Fruit fly (Drosophila melanogaster) whole organism, embryonic: ENCODE results near the gene ThrRS.
A peak's percentile ranks its signal among the peaks of the same experiment; 100 is the strongest.

Experiments
- Antp ChIP-seq: fragments of 200-800 bp; sonication (Bioruptor generic); optimal IDR thresholded peaks from 3 replicates; lab custom pipeline; 2016; ENCODE audit warnings: missing biosample characterization, missing genetic modification characterization
- Asciz ChIP-seq: fragments of 200-800 bp; sonication (Bioruptor generic); optimal IDR thresholded peaks from 2 replicates; lab custom pipeline; 2017; ENCODE audit warnings: missing biosample characterization, mild to moderate bottlenecking, missing genetic modification characterization, missing genetic modification reagents
- Awh ChIP-seq: fragments of 200-800 bp; sonication (Bioruptor generic); IDR thresholded peaks from 2 replicates; pipeline ENCODE4, ENCODE4 v1.3.6; 2022; ENCODE audit warnings: missing biosample characterization, missing genetic modification characterization
- B-H2 ChIP-seq: fragments of 200-800 bp; sonication (Bioruptor generic); optimal IDR thresholded peaks from 2 replicates; lab custom pipeline; 2018; ENCODE audit warnings: missing biosample characterization, mild to moderate bottlenecking, missing genetic modification characterization
- CG10147 ChIP-seq: fragments of 200-800 bp; sonication (Bioruptor generic); optimal IDR thresholded peaks from 2 replicates; lab custom pipeline; 2019; ENCODE audit warnings: missing biosample characterization, mild to moderate bottlenecking, missing genetic modification characterization, moderate library complexity
- CG10321 ChIP-seq: fragments of 200-800 bp; sonication (Bioruptor generic); IDR thresholded peaks from 2 replicates; pipeline ENCODE4 v1.3.6; 2022; ENCODE audit warnings: missing biosample characterization, missing genetic modification characterization
- CG10959 ChIP-seq: fragments of 200-800 bp; sonication (Bioruptor generic); IDR thresholded peaks from 2 replicates; pipeline ENCODE4 v1.3.6; 2022; ENCODE audit warnings: missing biosample characterization, missing genetic modification characterization
- CG15696 ChIP-seq: fragments of 200-800 bp; sonication (Bioruptor generic); optimal IDR thresholded peaks from 2 replicates; lab custom pipeline; 2019; ENCODE audit warnings: missing biosample characterization, mild to moderate bottlenecking, missing genetic modification characterization, moderate library complexity
- CG16779 ChIP-seq: fragments of 200-800 bp; sonication (Bioruptor generic); IDR thresholded peaks from 2 replicates; pipeline ENCODE4 v1.3.6; 2022; ENCODE audit warnings: missing biosample characterization, missing genetic modification characterization
- CG17359 ChIP-seq: fragments of 200-800 bp; sonication (Bioruptor generic); optimal IDR thresholded peaks from 3 replicates; lab custom pipeline; 2018; ENCODE audit warnings: missing biosample characterization, mild to moderate bottlenecking, missing genetic modification characterization, moderate library complexity
- CG17361 ChIP-seq: fragments of 200-800 bp; sonication (Bioruptor generic); IDR thresholded peaks from 3 replicates; pipeline ENCODE4 v1.3.6; 2022; ENCODE audit warnings: missing biosample characterization, missing genetic modification characterization
- CG1832 ChIP-seq: fragments of 200-800 bp; sonication (Bioruptor generic); optimal IDR thresholded peaks from 2 replicates; lab custom pipeline; 2017; ENCODE audit warnings: missing biosample characterization, mild to moderate bottlenecking, missing genetic modification characterization, inconsistent platforms
- CG2712 ChIP-seq: fragments of 200-800 bp; optimal IDR thresholded peaks from 3 replicates; lab custom pipeline; 2019; ENCODE audit warnings: missing biosample characterization, mild to moderate bottlenecking, missing genetic modification characterization, moderate library complexity
- CG31441 ChIP-seq: fragments of 200-800 bp; sonication (Bioruptor generic); IDR thresholded peaks from 2 replicates; pipeline ENCODE4 v1.3.6; 2022; ENCODE audit warnings: missing biosample characterization, missing genetic modification characterization
- CG3838 ChIP-seq: fragments of 200-800 bp; sonication (Bioruptor generic); optimal IDR thresholded peaks from 3 replicates; lab custom pipeline; 2016; ENCODE audit warnings: missing biosample characterization, missing genetic modification characterization
- CG5245 ChIP-seq: fragments of 200-800 bp; sonication (Bioruptor generic); optimal IDR thresholded peaks from 3 replicates; lab custom pipeline; 2016; ENCODE audit warnings: missing biosample characterization, missing genetic modification characterization
- CG6175 ChIP-seq: fragments of 200-800 bp; sonication (Bioruptor generic); IDR thresholded peaks from 3 replicates; pipeline ENCODE4 v1.3.6; 2022; ENCODE audit warnings: missing biosample characterization, missing genetic modification characterization
- CG6683 ChIP-seq: fragments of 200-800 bp; sonication (Bioruptor generic); optimal IDR thresholded peaks from 2 replicates; lab custom pipeline; 2017; ENCODE audit warnings: missing biosample characterization, mild to moderate bottlenecking, missing genetic modification characterization, missing genetic modification reagents
- CG7987 ChIP-seq: fragments of 200-800 bp; sonication (Bioruptor generic); optimal IDR thresholded peaks from 2 replicates; lab custom pipeline; 2018; ENCODE audit warnings: missing biosample characterization, mild to moderate bottlenecking, missing genetic modification characterization, moderate library complexity
- CG8290 ChIP-seq, 3 experiments: fragments of 200-800 bp; sonication (Bioruptor generic); optimal IDR thresholded peaks; 2 replicates each; lab custom pipeline; 2016 to 2019; ENCODE audit warnings: missing biosample characterization in 3 of 3, missing genetic modification characterization in 3 of 3, mild to moderate bottlenecking in 2 of 3, moderate library complexity in 1 of 3
- CG9437 ChIP-seq: fragments of 200-800 bp; sonication (Bioruptor generic); optimal IDR thresholded peaks from 2 replicates; lab custom pipeline; 2018; ENCODE audit warnings: missing biosample characterization, mild to moderate bottlenecking, missing genetic modification characterization
- D19A ChIP-seq: fragments of 200-800 bp; optimal IDR thresholded peaks from 3 replicates; lab custom pipeline; 2019; ENCODE audit warnings: missing biosample characterization, mild to moderate bottlenecking, missing genetic modification characterization, moderate library complexity
- Doc2 ChIP-seq: fragments of 200-800 bp; sonication (Bioruptor generic); IDR thresholded peaks from 2 replicates; pipeline ENCODE4 v1.3.6; 2022; ENCODE audit warnings: missing biosample characterization, missing genetic modification characterization
- HmgZ ChIP-seq: fragments of 200-800 bp; sonication (Bioruptor generic); optimal IDR thresholded peaks from 2 replicates; lab custom pipeline; 2018; ENCODE audit warnings: missing biosample characterization, mild to moderate bottlenecking, missing genetic modification characterization
- Hsf ChIP-seq: fragments of 200-800 bp; sonication (Bioruptor generic); optimal IDR thresholded peaks from 3 replicates; lab custom pipeline; 2016; ENCODE audit warnings: missing biosample characterization, missing genetic modification characterization
- Opbp ChIP-seq: fragments of 200-800 bp; sonication (Bioruptor generic); IDR thresholded peaks from 3 replicates; pipeline ENCODE4 v1.3.6; 2022; ENCODE audit warnings: missing biosample characterization, missing genetic modification characterization; ENCODE audit not compliant: partially characterized antibody
- Sox102F ChIP-seq: fragments of 200-800 bp; sonication (Bioruptor generic); optimal IDR thresholded peaks from 2 replicates; lab custom pipeline; 2018; ENCODE audit warnings: missing biosample characterization, mild to moderate bottlenecking, missing genetic modification characterization, moderate library complexity
- Vsx1 ChIP-seq: fragments of 200-800 bp; sonication (Bioruptor generic); optimal IDR thresholded peaks from 2 replicates; lab custom pipeline; 2017; ENCODE audit warnings: missing biosample characterization, mild to moderate bottlenecking, missing genetic modification characterization, missing genetic modification reagents
- ap ChIP-seq: fragments of 200-800 bp; sonication (Bioruptor generic); IDR thresholded peaks from 2 replicates; pipeline ENCODE4 v1.3.6; 2022; ENCODE audit warnings: missing biosample characterization, missing genetic modification characterization
- br ChIP-seq: fragments of >200 bp; optimal IDR thresholded peaks from 2 replicates; lab custom pipeline; 2017
- cad ChIP-seq: fragments of >200 bp; optimal IDR thresholded peaks from 2 replicates; lab custom pipeline; 2017; ENCODE audit warnings: missing biosample characterization, missing genetic modification characterization
- cas ChIP-seq: fragments of 200-800 bp; sonication (Bioruptor generic); IDR thresholded peaks from 2 replicates; pipeline ENCODE4 v1.3.6; 2022; ENCODE audit warnings: missing biosample characterization, missing genetic modification characterization
- cato ChIP-seq: fragments of 200-800 bp; sonication (Bioruptor generic); optimal IDR thresholded peaks from 2 replicates; lab custom pipeline; 2016; ENCODE audit warnings: missing biosample characterization, missing genetic modification characterization, borderline replicate concordance
- danr ChIP-seq: fragments of 200-800 bp; sonication (Bioruptor generic); IDR thresholded peaks from 2 replicates; pipeline ENCODE4 v1.3.6; 2022; ENCODE audit warnings: missing biosample characterization, missing genetic modification characterization
- dati ChIP-seq: fragments of 200-800 bp; sonication (Bioruptor generic); IDR thresholded peaks from 2 replicates; pipeline ENCODE4 v1.3.6; 2022; ENCODE audit warnings: missing biosample characterization, missing genetic modification characterization
- fru ChIP-seq: fragments of >200 bp; optimal IDR thresholded peaks from 2 replicates; lab custom pipeline; 2017
- fu2 ChIP-seq: fragments of 200-800 bp; sonication (Bioruptor generic); optimal IDR thresholded peaks from 2 replicates; lab custom pipeline; 2016; ENCODE audit warnings: missing biosample characterization, missing genetic modification characterization
- gsb-n ChIP-seq: fragments of 200-800 bp; sonication (Bioruptor generic); optimal IDR thresholded peaks from 3 replicates; lab custom pipeline; 2018; ENCODE audit warnings: missing biosample characterization, mild to moderate bottlenecking, missing genetic modification characterization
- kah ChIP-seq: fragments of 200-800 bp; sonication (Bioruptor generic); optimal IDR thresholded peaks from 2 replicates; lab custom pipeline; 2018; ENCODE audit warnings: missing biosample characterization, mild to moderate bottlenecking, missing genetic modification characterization
- maf-S ChIP-seq: fragments of 200-800 bp; sonication (Bioruptor generic); optimal IDR thresholded peaks from 2 replicates; lab custom pipeline; 2016; ENCODE audit warnings: missing biosample characterization, missing genetic modification characterization
- pan ChIP-seq, 4 experiments: fragments of >200 bp in 3 of 4; fragments of 200-800 bp in 1 of 4; sonication (Bioruptor generic) in 1 of 4; optimal IDR thresholded peaks in 3 of 4; IDR thresholded peaks in 1 of 4; 2 replicates each; pipeline versions ENCODE4 v1.3.6 to Lab custom; 2017 to 2022; ENCODE audit warnings: missing biosample characterization in 2 of 4, missing genetic modification characterization in 2 of 4, mixed read lengths in 1 of 4
- pfk ChIP-seq: fragments of 200-800 bp; sonication (Bioruptor generic); optimal IDR thresholded peaks from 2 replicates; lab custom pipeline; 2018; ENCODE audit warnings: missing biosample characterization, mild to moderate bottlenecking, missing genetic modification characterization, moderate library complexity
- phol ChIP-seq: fragments of 200-800 bp; sonication (Bioruptor generic); optimal IDR thresholded peaks from 3 replicates; lab custom pipeline; 2018; ENCODE audit warnings: missing biosample characterization, mild to moderate bottlenecking, missing genetic modification characterization, moderate library complexity
- pros ChIP-seq: fragments of 200-800 bp; sonication (Bioruptor generic); optimal IDR thresholded peaks from 3 replicates; lab custom pipeline; 2019; ENCODE audit warnings: missing biosample characterization, mild to moderate bottlenecking, missing genetic modification characterization, moderate library complexity
- pzg ChIP-seq: fragments of 200-800 bp; sonication (Bioruptor generic); optimal IDR thresholded peaks from 3 replicates; lab custom pipeline; 2018; ENCODE audit warnings: missing biosample characterization, mild to moderate bottlenecking, missing genetic modification characterization, moderate library complexity
- sug ChIP-seq: fragments of 200-800 bp; optimal IDR thresholded peaks from 2 replicates; lab custom pipeline; 2019; ENCODE audit warnings: missing biosample characterization, mild to moderate bottlenecking, missing genetic modification characterization, moderate library complexity
- trem ChIP-seq: fragments of 200-800 bp; optimal IDR thresholded peaks from 3 replicates; lab custom pipeline; 2019; ENCODE audit warnings: missing biosample characterization, mild to moderate bottlenecking, missing genetic modification characterization, moderate library complexity
- vfl ChIP-seq: fragments of 200-800 bp; sonication (Bioruptor generic); optimal IDR thresholded peaks from 2 replicates; lab custom pipeline; 2016; ENCODE audit warnings: missing biosample characterization, missing genetic modification characterization
- zf30C ChIP-seq: fragments of 200-800 bp; sonication (Bioruptor generic); optimal IDR thresholded peaks from 3 replicates; lab custom pipeline; 2018; ENCODE audit warnings: missing biosample characterization, mild to moderate bottlenecking, missing genetic modification characterization
- zfh2 ChIP-seq: fragments of 200-800 bp; sonication (Bioruptor generic); optimal IDR thresholded peaks from 2 replicates; lab custom pipeline; 2016; ENCODE audit warnings: missing biosample characterization, missing genetic modification characterization

The ThrRS gene

DNA sequence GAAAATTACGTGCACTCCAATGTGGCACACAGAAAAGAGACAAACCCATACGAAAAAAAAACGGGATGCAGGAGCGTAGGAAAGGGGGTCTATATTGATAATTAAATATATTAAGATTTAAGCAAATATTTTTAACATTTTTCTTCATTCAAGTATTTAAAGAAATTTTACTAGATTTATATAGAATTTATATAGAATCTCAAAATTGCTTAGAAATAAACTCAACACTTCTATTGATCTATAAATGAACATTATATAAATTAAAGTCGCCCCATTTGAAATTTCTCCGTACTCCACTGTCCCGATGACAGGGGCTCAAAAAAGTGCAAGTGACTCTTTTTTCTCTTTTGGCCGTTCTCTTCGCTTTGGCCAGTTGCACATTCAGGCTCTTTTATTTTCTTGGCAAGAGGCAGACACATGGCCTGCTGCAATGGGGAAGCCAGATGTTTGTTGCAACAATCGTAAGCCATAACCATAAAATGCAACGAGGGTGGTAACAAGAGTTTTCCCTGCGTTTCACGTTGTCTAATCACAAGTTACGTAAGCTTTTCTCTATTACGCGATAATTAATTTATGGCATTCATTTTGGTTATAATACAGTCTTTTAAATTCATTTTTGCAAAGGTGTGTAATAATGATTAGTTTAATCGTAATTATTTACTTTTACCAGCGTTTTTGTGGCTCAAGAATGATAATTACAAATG, 37.7 kb upstream of the ThrRS start (continued):
- TF ChIP-seq phol (tag; lab: Kevin White, UChicago): peak; percentile 68
- peak; percentile 1 for TF ChIP-seq CG9437 (GFP tag; lab: Kevin White, UChicago)
- no peak for TF ChIP-seq CG16779 (GFP tag; lab: Robert Waterston, UW)
- TF ChIP-seq pfk (GFP tag; lab: Kevin White, UChicago): no peak
- TF ChIP-seq fu2: no peak
- no peak for TF ChIP-seq ap
- TF ChIP-seq Hsf (GFP tag; lab: Kevin White, UChicago): no peak
- no peak for TF ChIP-seq pan (optimal IDR thresholded peaks at IDR 0.05; lab: Kevin White, UChicago)
- no peak for TF ChIP-seq pan (GFP tag; optimal IDR thresholded peaks at IDR 0.05 in 1 of 2, IDR thresholded peaks at IDR 0.05 in 1 of 2)
- no peak for TF ChIP-seq br (lab: Kevin White, UChicago)
- no peak for TF ChIP-seq zfh2
- TF ChIP-seq pros: no peak
- no peak for TF ChIP-seq CG10321 (GFP tag; lab: Robert Waterston, UW)
- no peak for TF ChIP-seq cato (GFP tag; lab: Kevin White, UChicago)
- peak; percentile 55 for TF ChIP-seq D19A (tag; lab: Kevin White, UChicago)
- no peak for TF ChIP-seq maf-S (GFP tag; lab: Kevin White, UChicago)
- peak; percentile 75 for TF ChIP-seq CG2712 (tag; lab: Kevin White, UChicago)
- no peak for TF ChIP-seq CG10147 (GFP tag; lab: Kevin White, UChicago)
- TF ChIP-seq CG1832 (GFP tag; lab: Kevin White, UChicago): no peak
- TF ChIP-seq sug (tag; lab: Kevin White, UChicago): no peak
- TF ChIP-seq HmgZ (tag; lab: Kevin White, UChicago): no peak
- peak; percentile 53 for TF ChIP-seq cad (GFP tag; lab: Kevin White, UChicago)
- no peak for TF ChIP-seq Antp (GFP tag; lab: Kevin White, UChicago)
- TF ChIP-seq cas (GFP tag; lab: Robert Waterston, UW): no peak
- peak; percentile 63 for TF ChIP-seq CG17361 (GFP tag; lab: Robert Waterston, UW)
- TF ChIP-seq Awh (GFP tag; lab: Robert Waterston, UW): no peak
- TF ChIP-seq CG7987 (GFP tag; lab: Kevin White, UChicago): no peak
- TF ChIP-seq CG3838 (GFP tag; lab: Kevin White, UChicago): no peak
- no peak for TF ChIP-seq CG5245
- no peak for TF ChIP-seq fru (lab: Kevin White, UChicago)
- no peak for TF ChIP-seq vfl (GFP tag; lab: Kevin White, UChicago)
- no peak for TF ChIP-seq CG8290 (GFP tag; optimal IDR thresholded peaks at IDR 0.05; lab: Kevin White, UChicago)
- TF ChIP-seq CG8290 (tag; optimal IDR thresholded peaks at IDR 0.05; lab: Kevin White, UChicago): no peak
- no peak for TF ChIP-seq zf30C
- TF ChIP-seq CG15696: peak; percentile 87
- no peak for TF ChIP-seq Opbp (GFP tag; lab: Robert Waterston, UW)
- no peak for TF ChIP-seq CG10959 (GFP tag; lab: Robert Waterston, UW)
- no peak for TF ChIP-seq CG6683 (GFP tag; lab: Kevin White, UChicago)
- TF ChIP-seq pzg (GFP tag; lab: Kevin White, UChicago): no peak
- TF ChIP-seq Sox102F (GFP tag; lab: Kevin White, UChicago): peak; percentile 57
- TF ChIP-seq Asciz (GFP tag; lab: Kevin White, UChicago): peak; percentile 27
- TF ChIP-seq Doc2 (GFP tag; lab: Robert Waterston, UW): no peak
- TF ChIP-seq kah: no peak
- TF ChIP-seq CG6175 (GFP tag; lab: Robert Waterston, UW): no peak
- no peak for TF ChIP-seq B-H2
- peak; percentile 23 for TF ChIP-seq trem (tag; lab: Kevin White, UChicago)
- TF ChIP-seq CG31441 (GFP tag; lab: Robert Waterston, UW): peak; percentile 68
- no peak for TF ChIP-seq Vsx1 (GFP tag; lab: Kevin White, UChicago)
- TF ChIP-seq danr (GFP tag; lab: Robert Waterston, UW): no peak
- peak; percentile 30 for TF ChIP-seq CG17359 (tag; lab: Kevin White, UChicago)
- peak; percentile 72 for TF ChIP-seq gsb-n (tag; lab: Kevin White, UChicago)
- no peak for TF ChIP-seq dati (GFP tag; lab: Robert Waterston, UW)
